Fruit fly (Drosophila melanogaster) Kc167 (cell line): ENCODE measurements around the gene CG31076.

Experiments
- Myc ChIP-seq: fragments of >200 bp; optimal IDR thresholded peaks from 2 replicates; lab custom pipeline; 2017; ENCODE audit warnings: missing external identifiers
- Sin3A ChIP-seq: fragments of >200 bp; optimal IDR thresholded peaks from 2 replicates; lab custom pipeline; 2018; ENCODE audit warnings: missing external identifiers
- h ChIP-seq: fragments of >200 bp; optimal IDR thresholded peaks from 3 replicates; lab custom pipeline; 2018; ENCODE audit warnings: missing external identifiers
- insv ChIP-seq: fragments of >200 bp; optimal IDR thresholded peaks from 3 replicates; lab custom pipeline; 2018; ENCODE audit warnings: missing external identifiers
- psq ChIP-seq: fragments of >200 bp; optimal IDR thresholded peaks from 2 replicates; lab custom pipeline; 2017; ENCODE audit warnings: missing external identifiers

- TF ChIP-seq h: no peak
- TF ChIP-seq Sin3A (lab: Kevin White, UChicago): no peak
- TF ChIP-seq insv (lab: Kevin White, UChicago): no peak
- TF ChIP-seq psq (lab: Kevin White, UChicago): no peak
- TF ChIP-seq Myc (lab: Kevin White, UChicago): no peak
Measured at dm6 chr3R:26968313-26968605, 21.4 kb downstream of the CG31076 start.
